Fruit fly (Drosophila melanogaster): ENCODE results near the gene rdgC.

Gene rdgC

dm6 chr3L:20247513-20248173 lies at the start of gene rdgC (continued):
- TF ChIP-seq nerfin-1 (tag; optimal IDR thresholded peaks at IDR 0.05) (peak; percentile 91), Lim3 (GFP tag; IDR thresholded peaks at IDR 0.05) (peak; percentile 93), CG10209 (GFP tag; optimal IDR thresholded peaks at IDR 0.05) (peak; percentile 93), B-H1 (GFP tag; IDR thresholded peaks at IDR 0.05) (peak; percentile 96), CG6689 (GFP tag; IDR thresholded peaks at IDR 0.05) (peak; percentile 96), TFAM (GFP tag; optimal IDR thresholded peaks at IDR 0.05) (peak; percentile 77), Dfd (GFP tag; optimal IDR thresholded peaks at IDR 0.05) (no peak), CG8281 (tag; optimal IDR thresholded peaks at IDR 0.05) (peak; percentile 82), ab (GFP tag; optimal IDR thresholded peaks at IDR 0.05) (peak; percentile 33), Hmx (GFP tag; optimal IDR thresholded peaks at IDR 0.05) (peak; percentile 79), NFAT (GFP tag; IDR thresholded peaks at IDR 0.05) (peak; percentile 93), trem (tag; optimal IDR thresholded peaks at IDR 0.05) (peak; percentile 89), cg (GFP tag; optimal IDR thresholded peaks at IDR 0.05) (no peak), Vsx1 (GFP tag; optimal IDR thresholded peaks at IDR 0.05) (peak; percentile 83), CG17612 (GFP tag; IDR thresholded peaks at IDR 0.05) (peak; percentile 89), az2 (GFP tag; optimal IDR thresholded peaks at IDR 0.05) (peak; percentile 94), Sox102F (GFP tag; optimal IDR thresholded peaks at IDR 0.05) (peak; percentile 98), jigr1 (GFP tag; IDR thresholded peaks at IDR 0.05) (peak; percentile 90), GATAe (GFP tag; conservative IDR thresholded peaks at IDR 0.05) (peak; percentile 84), ap (GFP tag; IDR thresholded peaks at IDR 0.05) (peak; percentile 94), CG11504 (tag; optimal IDR thresholded peaks at IDR 0.05) (peak; percentile 96), Usf (GFP tag; optimal IDR thresholded peaks at IDR 0.05) (peak; percentile 68), dmrt99B (tag; optimal IDR thresholded peaks at IDR 0.05) (peak; percentile 98), sna (GFP tag; IDR thresholded peaks at IDR 0.05; ENCODE audit: partially characterized antibody) (no peak), unpg (GFP tag; optimal IDR thresholded peaks at IDR 0.05) (peak; percentile 97), CG3838 (GFP tag; optimal IDR thresholded peaks at IDR 0.05) (peak; percentile 75), croc (GFP tag; conservative IDR thresholded peaks at IDR 0.05) (peak; percentile 87), CG5180 (GFP tag; optimal IDR thresholded peaks at IDR 0.05) (peak; percentile 85), CG1603 (tag; optimal IDR thresholded peaks at IDR 0.05) (peak; percentile 98), zfh1 (GFP tag; IDR thresholded peaks at IDR 0.05) (peak; percentile 97), chm (GFP tag; IDR thresholded peaks at IDR 0.05) (peak; percentile 93), CG12236 (GFP tag; optimal IDR thresholded peaks at IDR 0.05) (peak; percentile 83), CG17829 (tag; optimal IDR thresholded peaks at IDR 0.05) (peak; percentile 95), scrt (GFP tag; optimal IDR thresholded peaks at IDR 0.05) (peak; percentile 94), CG13287 (GFP tag; IDR thresholded peaks at IDR 0.05; ENCODE audit: partially characterized antibody) (peak; percentile 25; the same call in 1 of the 2 replicates), CG2678 (tag; optimal IDR thresholded peaks at IDR 0.05) (peak; percentile 97), CG11456 (GFP tag; IDR thresholded peaks at IDR 0.05) (peak; percentile 94), CG17568 (GFP tag; optimal IDR thresholded peaks at IDR 0.05) (peak; percentile 94), cas (GFP tag; IDR thresholded peaks at IDR 0.05) (peak; percentile 87), H15 (GFP tag; IDR thresholded peaks at IDR 0.05) (peak; percentile 95), CG30020 (tag; optimal IDR thresholded peaks at IDR 0.05) (peak; percentile 54), CG13894 (tag; optimal IDR thresholded peaks at IDR 0.05) (peak; percentile 92), Awh (GFP tag; IDR thresholded peaks at IDR 0.05) (peak; percentile 97), CG6791 (GFP tag; IDR thresholded peaks at IDR 0.05; ENCODE audit: partially characterized antibody) (no peak), CG3847 (GFP tag; IDR thresholded peaks at IDR 0.05) (peak; percentile 94), Atf3 (GFP tag; optimal IDR thresholded peaks at IDR 0.05) (peak; percentile 89), Hr39 (optimal IDR thresholded peaks at IDR 0.05) (no peak), CG8359 (GFP tag; optimal IDR thresholded peaks at IDR 0.05; ENCODE audit: borderline replicate concordance) (peak; percentile 85), Stat92E (GFP tag; optimal IDR thresholded peaks at IDR 0.05) (no peak)

Data from whole organism, embryonic.